Fruit fly (Drosophila melanogaster) whole organism, prepupa: ENCODE results near the gene CG31780.

Source experiments
- Blimp-1 ChIP-seq: fragments of 200-800 bp; sonication (Bioruptor generic); optimal IDR thresholded peaks from 3 replicates; lab custom pipeline; 2017; ENCODE audit warnings: missing biosample characterization, missing genetic modification characterization, mild to moderate bottlenecking, moderate library complexity, missing genetic modification reagents
- CG10631 ChIP-seq: fragments of 200-800 bp; sonication (Bioruptor generic); optimal IDR thresholded peaks from 2 replicates; lab custom pipeline; 2016; ENCODE audit warnings: missing biosample characterization, missing genetic modification characterization
- CG11762 ChIP-seq: fragments of 200-800 bp; sonication (Bioruptor generic); optimal IDR thresholded peaks from 3 replicates; lab custom pipeline; 2016; ENCODE audit warnings: missing biosample characterization, missing genetic modification characterization; ENCODE audit not compliant: insufficient read depth
- CG11902 ChIP-seq: fragments of 200-800 bp; sonication (Bioruptor generic); optimal IDR thresholded peaks from 3 replicates; lab custom pipeline; 2016; ENCODE audit warnings: missing biosample characterization, missing genetic modification characterization
- CG15336 ChIP-seq: fragments of 200-800 bp; sonication (Bioruptor generic); IDR thresholded peaks from 2 replicates; pipeline ENCODE4 v1.3.6; 2022; ENCODE audit warnings: missing biosample characterization, missing genetic modification characterization
- CG3032 ChIP-seq: fragments of 200-800 bp; optimal IDR thresholded peaks from 2 replicates; lab custom pipeline; 2019; ENCODE audit warnings: missing biosample characterization, mild to moderate bottlenecking, missing genetic modification characterization, moderate library complexity
- CG32006 ChIP-seq: fragments of 200-800 bp; sonication (Bioruptor generic); optimal IDR thresholded peaks from 3 replicates; lab custom pipeline; 2017; ENCODE audit warnings: missing biosample characterization, mild to moderate bottlenecking, missing genetic modification characterization
- CG34406 ChIP-seq: fragments of 200-800 bp; sonication (Bioruptor generic); optimal IDR thresholded peaks from 3 replicates; lab custom pipeline; 2016; ENCODE audit warnings: missing biosample characterization, missing genetic modification characterization
- CG6808 ChIP-seq: fragments of 200-800 bp; sonication (Bioruptor generic); optimal IDR thresholded peaks from 3 replicates; lab custom pipeline; 2017; ENCODE audit warnings: missing biosample characterization, missing genetic modification characterization, mild to moderate bottlenecking, moderate library complexity, missing genetic modification reagents
- CG6854 ChIP-seq: fragments of 200-800 bp; sonication (Bioruptor generic); optimal IDR thresholded peaks from 2 replicates; lab custom pipeline; 2017; ENCODE audit warnings: missing biosample characterization, mild to moderate bottlenecking, missing genetic modification characterization
- CG8119 ChIP-seq: fragments of 200-800 bp; sonication (Bioruptor generic); IDR thresholded peaks from 3 replicates; pipeline ENCODE4 v1.3.6; 2022; ENCODE audit warnings: missing biosample characterization, missing genetic modification characterization
- CG9139 ChIP-seq: fragments of 200-800 bp; sonication (Bioruptor generic); optimal IDR thresholded peaks from 3 replicates; lab custom pipeline; 2017; ENCODE audit warnings: missing biosample characterization, mild to moderate bottlenecking, missing genetic modification characterization
- Eip75B ChIP-seq: fragments of 200-800 bp; sonication (Bioruptor generic); optimal IDR thresholded peaks from 3 replicates; lab custom pipeline; 2016; ENCODE audit warnings: missing biosample characterization, missing genetic modification characterization
- Eip93F ChIP-seq: fragments of 200-800 bp; sonication (Bioruptor generic); optimal IDR thresholded peaks from 2 replicates; lab custom pipeline; 2016; ENCODE audit warnings: missing biosample characterization, mild to moderate bottlenecking, missing genetic modification characterization
- Ets21C ChIP-seq: fragments of 200-800 bp; sonication (Bioruptor generic); optimal IDR thresholded peaks from 3 replicates; lab custom pipeline; 2016; ENCODE audit warnings: missing biosample characterization, missing genetic modification characterization
- Ets96B ChIP-seq: fragments of 200-800 bp; optimal IDR thresholded peaks from 2 replicates; lab custom pipeline; 2019; ENCODE audit warnings: missing biosample characterization, mild to moderate bottlenecking, missing genetic modification characterization, moderate library complexity
- Hr38 ChIP-seq: sonication (Bioruptor generic); optimal IDR thresholded peaks from 2 replicates; lab custom pipeline; 2016; ENCODE audit warnings: missing biosample characterization, missing genetic modification characterization
- Hr39 ChIP-seq: fragments of 200-800 bp; sonication (Bioruptor generic); optimal IDR thresholded peaks from 2 replicates; lab custom pipeline; 2016; ENCODE audit warnings: missing biosample characterization, missing genetic modification characterization
- Hr4 ChIP-seq: fragments of 200-800 bp; sonication (Bioruptor generic); optimal IDR thresholded peaks from 3 replicates; lab custom pipeline; 2016; ENCODE audit warnings: missing biosample characterization, missing genetic modification characterization
- Lpt ChIP-seq: fragments of 200-800 bp; sonication (Bioruptor generic); optimal IDR thresholded peaks from 3 replicates; lab custom pipeline; 2016; ENCODE audit warnings: missing biosample characterization, missing genetic modification characterization
- Met ChIP-seq: fragments of 200-800 bp; sonication (Bioruptor generic); optimal IDR thresholded peaks from 3 replicates; lab custom pipeline; 2016; ENCODE audit warnings: missing biosample characterization, missing genetic modification characterization
- OdsH ChIP-seq: fragments of 200-800 bp; sonication (Bioruptor generic); optimal IDR thresholded peaks from 3 replicates; lab custom pipeline; 2016; ENCODE audit warnings: missing biosample characterization, missing genetic modification characterization
- Sox102F ChIP-seq: fragments of 200-800 bp; sonication (Bioruptor generic); optimal IDR thresholded peaks from 2 replicates; lab custom pipeline; 2016; ENCODE audit warnings: missing biosample characterization, mild to moderate bottlenecking, missing genetic modification characterization
- Sox14 ChIP-seq: fragments of 200-800 bp; sonication (Bioruptor generic); optimal IDR thresholded peaks from 3 replicates; lab custom pipeline; 2016; ENCODE audit warnings: missing biosample characterization, missing genetic modification characterization
- dac ChIP-seq: fragments of 200-800 bp; sonication (Bioruptor generic); optimal IDR thresholded peaks from 2 replicates; lab custom pipeline; 2017; ENCODE audit warnings: missing biosample characterization, mild to moderate bottlenecking, missing genetic modification characterization
- dsx ChIP-seq: fragments of 200-800 bp; optimal IDR thresholded peaks from 3 replicates; lab custom pipeline; 2019; ENCODE audit warnings: missing biosample characterization, mild to moderate bottlenecking, missing genetic modification characterization, moderate library complexity; ENCODE audit not compliant: poor library complexity, severe bottlenecking
- eg ChIP-seq: fragments of 200-800 bp; sonication (Bioruptor generic); IDR thresholded peaks from 3 replicates; pipeline ENCODE4 v1.3.6; 2022; ENCODE audit warnings: missing biosample characterization, missing genetic modification characterization
- fd59A ChIP-seq: fragments of 200-800 bp; sonication (Bioruptor generic); optimal IDR thresholded peaks from 2 replicates; lab custom pipeline; 2017; ENCODE audit warnings: missing biosample characterization, mild to moderate bottlenecking, missing genetic modification characterization, missing genetic modification reagents
- fkh ChIP-seq: fragments of 200-800 bp; sonication (Bioruptor generic); optimal IDR thresholded peaks from 3 replicates; lab custom pipeline; 2017; ENCODE audit warnings: missing biosample characterization, mild to moderate bottlenecking, missing genetic modification characterization, moderate library complexity
- lz ChIP-seq: fragments of 200-800 bp; sonication (Bioruptor generic); optimal IDR thresholded peaks from 3 replicates; lab custom pipeline; 2016; ENCODE audit warnings: missing biosample characterization, missing genetic modification characterization
- net ChIP-seq: fragments of 200-800 bp; sonication (Bioruptor generic); optimal IDR thresholded peaks from 3 replicates; lab custom pipeline; 2016; ENCODE audit warnings: missing biosample characterization, missing genetic modification characterization
- svp ChIP-seq: fragments of 200-800 bp; sonication (Bioruptor generic); peaks from one replicate; lab custom pipeline; 2016; ENCODE audit warnings: missing biosample characterization, missing genetic modification characterization
- vri ChIP-seq: fragments of 200-800 bp; sonication (Bioruptor generic); optimal IDR thresholded peaks from 3 replicates; lab custom pipeline; 2016; ENCODE audit warnings: missing biosample characterization, mild to moderate bottlenecking, missing genetic modification characterization

The CG31780 gene

dm6 chr2L:15731687-15732086, 35.8 kb downstream of the CG31780 start:
- TF ChIP-seq Eip93F (GFP tag; lab: Kevin White, UChicago): no peak
- TF ChIP-seq CG15336: no peak
- no peak for TF ChIP-seq Ets96B (tag; lab: Kevin White, UChicago)
- TF ChIP-seq Lpt (GFP tag; lab: Kevin White, UChicago): no peak
- no peak for TF ChIP-seq CG34406 (GFP tag; lab: Kevin White, UChicago)
- no peak for TF ChIP-seq Sox14 (GFP tag; lab: Kevin White, UChicago)
- TF ChIP-seq CG11762 (GFP tag; lab: Kevin White, UChicago): no peak
- no peak for TF ChIP-seq CG11902 (GFP tag; lab: Kevin White, UChicago)
- no peak for TF ChIP-seq fd59A (GFP tag; lab: Kevin White, UChicago)
- no peak for TF ChIP-seq CG6808
- no peak for TF ChIP-seq Sox102F (GFP tag; lab: Kevin White, UChicago)
- TF ChIP-seq CG9139 (GFP tag; lab: Kevin White, UChicago): no peak

- no peak for TF ChIP-seq Lpt (GFP tag; lab: Kevin White, UChicago)
- TF ChIP-seq eg (GFP tag; lab: Robert Waterston, UW): no peak
- TF ChIP-seq dac: no peak
- no peak for TF ChIP-seq dsx (GFP tag; lab: Kevin White, UChicago)
- no peak for TF ChIP-seq Eip75B
- no peak for TF ChIP-seq CG32006 (GFP tag; lab: Kevin White, UChicago)
- no peak for TF ChIP-seq Hr39 (GFP tag; lab: Kevin White, UChicago)
- TF ChIP-seq vri (GFP tag; lab: Kevin White, UChicago): no peak
- no peak for TF ChIP-seq fkh
Observed at dm6 chr2L:15735918-15736317, 40.1 kb downstream of the CG31780 start.

dm6 chr2L:15740918-15741317, 45.1 kb downstream of the CG31780 start:
- TF ChIP-seq Met (no peak), CG11762 (GFP tag; lab: Kevin White, UChicago) (no peak), CG8119 (no peak)

- no peak for TF ChIP-seq Hr38 (GFP tag; lab: Kevin White, UChicago)
- no peak for TF ChIP-seq CG3032 (tag; lab: Kevin White, UChicago)
- no peak for TF ChIP-seq fd59A (GFP tag; lab: Kevin White, UChicago)
- TF ChIP-seq fkh: no peak
- TF ChIP-seq CG10631 (GFP tag; lab: Kevin White, UChicago): no peak
- TF ChIP-seq lz (GFP tag; lab: Kevin White, UChicago): no peak
Observed at dm6 chr2L:15741418-15741817, 45.6 kb downstream of the CG31780 start.

dm6 chr2L:15742976-15743375, 47.1 kb downstream of the CG31780 start:
- TF ChIP-seq Eip75B (no peak), Hr4 (GFP tag; lab: Kevin White, UChicago) (no peak), Ets21C (no peak), svp (GFP tag; lab: Kevin White, UChicago) (no peak), CG15336 (no peak), OdsH (GFP tag; lab: Kevin White, UChicago) (no peak), CG6808 (no peak), net (GFP tag; lab: Kevin White, UChicago) (no peak), dac (no peak), Blimp-1 (no peak), fd59A (GFP tag; lab: Kevin White, UChicago) (no peak), dsx (GFP tag; lab: Kevin White, UChicago) (no peak), Met (no peak), CG6854 (GFP tag; lab: Kevin White, UChicago) (no peak)
